Worm (Caenorhabditis elegans) whole organism, midembryonic: ENCODE data around the gene T06D8.10.

Experiments
- flt-1 ChIP-seq: fragments of 200-800 bp; sonication (Bioruptor generic); IDR thresholded peaks from 2 replicates; pipeline ENCODE4 v1.3.6; 2022; ENCODE audit warnings: missing genetic modification characterization, missing compliant biosample characterization
- ztf-29 ChIP-seq: fragments of 200-800 bp; sonication (Bioruptor generic); IDR thresholded peaks from 2 replicates; pipeline ENCODE4 v1.3.6; 2022; ENCODE audit warnings: missing genetic modification reagents, missing genetic modification characterization, missing compliant biosample characterization

ce11 chrII:11224045-11224481 lies 23.3 kb downstream of the T06D8.10 start:
- TF ChIP-seq flt-1 (no peak), ztf-29 (no peak)
